Worm (Caenorhabditis elegans): Measurements from ENCODE around the gene maa-1.

maa-1 gene

DNA sequence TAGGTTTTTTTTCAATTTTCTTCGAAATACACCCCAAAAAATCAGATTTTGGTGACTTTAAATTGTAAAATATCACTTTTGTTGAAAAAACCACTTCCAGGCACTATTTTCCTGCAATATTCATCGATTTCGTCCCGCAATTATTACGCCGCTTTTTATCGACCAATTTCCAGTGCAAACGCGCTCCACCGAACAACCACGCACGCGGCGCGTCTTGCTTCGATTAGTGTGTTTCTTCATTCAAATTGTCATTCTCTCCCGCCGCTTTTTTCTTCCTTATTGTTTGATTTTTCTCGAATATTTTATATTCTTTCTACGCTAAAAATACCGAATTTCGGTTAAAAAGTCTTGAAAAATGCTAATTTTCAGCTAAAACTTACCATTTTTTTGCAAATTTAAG is 3.3 kb upstream of the maa-1 start (continued):
- no peak for TF ChIP-seq mxl-2 (GFP tag; conservative IDR thresholded peaks at IDR 0.05)
- peak in 1 of 2 experiments; percentile 87 for TF ChIP-seq lsy-2 (tag; optimal IDR thresholded peaks at IDR 0.05)
- TF ChIP-seq tag-97 (GFP tag; IDR thresholded peaks at IDR 0.05), result no peak
- peak in 1 of 2 experiments; percentile 46 for TF ChIP-seq hif-1 (tag; optimal IDR thresholded peaks at IDR 0.05)
- TF ChIP-seq D1046.2 (GFP tag; IDR thresholded peaks at IDR 0.05), result no peak
- TF ChIP-seq lin-13 (GFP tag; optimal IDR thresholded peaks at IDR 0.05), result peak; percentile 76
- no peak for TF ChIP-seq nhr-11 (tag; optimal IDR thresholded peaks at IDR 0.05)
- peak; percentile 67 for TF ChIP-seq hlh-11 (tag; optimal IDR thresholded peaks at IDR 0.05)
- peak; percentile 42 for TF ChIP-seq nhr-6 (tag; optimal IDR thresholded peaks at IDR 0.05)
- TF ChIP-seq aha-1 (tag), result peak; percentile 93
- TF ChIP-seq dmd-6 (GFP tag; IDR thresholded peaks at IDR 0.05), result peak; percentile 21; the same call in 1 of the 2 replicates
- TF ChIP-seq daf-16 (GFP tag; optimal IDR thresholded peaks at IDR 0.05), result no peak
- TF ChIP-seq daf-16 (tag; optimal IDR thresholded peaks at IDR 0.05), result peak; percentile 17
- peak; percentile 91 for TF ChIP-seq mxl-3 (GFP tag; optimal IDR thresholded peaks at IDR 0.05)
- no peak for TF ChIP-seq F49E8.2 (tag; optimal IDR thresholded peaks at IDR 0.05; ENCODE audit: borderline replicate concordance)

DNA sequence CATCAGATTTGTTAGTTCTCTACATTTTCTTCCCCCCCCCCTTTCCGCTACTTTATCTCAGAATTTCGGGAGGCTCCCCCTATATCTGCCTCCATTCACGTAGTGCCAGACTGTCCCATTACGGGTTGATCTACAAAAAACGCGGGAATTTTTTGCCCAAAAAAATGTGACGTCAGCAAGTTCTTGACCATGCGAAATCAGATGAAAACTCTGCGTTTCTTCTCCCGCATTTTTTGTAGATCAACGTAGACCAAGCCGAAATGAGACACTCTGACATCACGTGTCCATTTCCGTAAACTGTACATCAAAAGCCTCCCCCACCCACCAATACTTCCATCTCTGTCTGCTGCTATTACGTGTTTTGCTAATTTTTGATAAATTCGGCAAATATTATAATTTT is 2.3 kb upstream of the maa-1 start:
- no peak for TF ChIP-seq madf-5 (GFP tag; IDR thresholded peaks at IDR 0.05)
- no peak for TF ChIP-seq lsy-2 (tag; optimal IDR thresholded peaks at IDR 0.05)
- no peak for TF ChIP-seq ceh-20 (GFP tag; IDR thresholded peaks at IDR 0.05)
- no peak for TF ChIP-seq hlh-30 (tag; optimal IDR thresholded peaks at IDR 0.05; ENCODE audit: insufficient read depth)
- TF ChIP-seq daf-16 (GFP tag; optimal IDR thresholded peaks at IDR 0.05), result no peak
- TF ChIP-seq daf-16 (tag; optimal IDR thresholded peaks at IDR 0.05), result peak; percentile 0
- TF ChIP-seq zfp-3 (GFP tag; conservative IDR thresholded peaks at IDR 0.05), result no peak
- no peak for TF ChIP-seq aly-2 (tag; optimal IDR thresholded peaks at IDR 0.05)
- no peak for TF ChIP-seq zip-11 (GFP tag; IDR thresholded peaks at IDR 0.05)
- no peak for TF ChIP-seq gei-8 (GFP tag; optimal IDR thresholded peaks at IDR 0.05)
- TF ChIP-seq arid-1 (GFP tag; conservative IDR thresholded peaks at IDR 0.05), result peak; percentile 32; the same call in 1 of the 2 replicates
- no peak for TF ChIP-seq ztf-11 (tag; optimal IDR thresholded peaks at IDR 0.05)
- no peak for TF ChIP-seq snpc-1.2 (GFP tag; IDR thresholded peaks at IDR 0.05)
- no peak for TF ChIP-seq set-16 (GFP tag; IDR thresholded peaks at IDR 0.05)
- TF ChIP-seq lin-29 (GFP tag; IDR thresholded peaks at IDR 0.05), result no peak
- no peak for TF ChIP-seq spr-3 (GFP tag; optimal IDR thresholded peaks at IDR 0.05)
- no peak for TF ChIP-seq mes-2 (tag; optimal IDR thresholded peaks at IDR 0.05; ENCODE audit: poor library complexity, severe bottlenecking)
- TF ChIP-seq aha-1 (tag), result peak; percentile 53
- peak; percentile 10; the same call in 1 of the 2 replicates for TF ChIP-seq lin-38 (GFP tag; IDR thresholded peaks at IDR 0.05)

DNA sequence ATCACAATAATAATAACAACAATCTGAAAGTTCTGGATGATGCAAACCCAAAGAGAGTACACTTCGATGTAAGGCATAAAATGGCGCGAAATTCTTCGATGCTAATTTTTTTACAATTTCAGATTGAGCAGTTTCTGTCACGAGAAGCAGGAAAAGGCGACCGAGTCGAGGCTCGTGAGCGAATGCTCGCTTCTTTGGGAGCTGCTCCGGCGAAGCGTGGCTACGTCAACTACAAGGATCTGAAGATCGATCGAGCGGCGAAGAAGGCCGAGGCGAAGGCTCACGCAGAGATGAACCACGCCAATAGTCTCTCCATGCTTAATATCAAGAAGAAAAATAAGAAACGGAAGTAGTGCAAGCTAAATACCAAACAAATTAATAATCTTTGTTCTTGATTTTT is 1.8 kb upstream of the maa-1 start:
- TF ChIP-seq set-16 (GFP tag; IDR thresholded peaks at IDR 0.05) (peak; percentile 61; the same call in 1 of the 2 replicates), dmd-8 (GFP tag; IDR thresholded peaks at IDR 0.05) (no peak)

DNA sequence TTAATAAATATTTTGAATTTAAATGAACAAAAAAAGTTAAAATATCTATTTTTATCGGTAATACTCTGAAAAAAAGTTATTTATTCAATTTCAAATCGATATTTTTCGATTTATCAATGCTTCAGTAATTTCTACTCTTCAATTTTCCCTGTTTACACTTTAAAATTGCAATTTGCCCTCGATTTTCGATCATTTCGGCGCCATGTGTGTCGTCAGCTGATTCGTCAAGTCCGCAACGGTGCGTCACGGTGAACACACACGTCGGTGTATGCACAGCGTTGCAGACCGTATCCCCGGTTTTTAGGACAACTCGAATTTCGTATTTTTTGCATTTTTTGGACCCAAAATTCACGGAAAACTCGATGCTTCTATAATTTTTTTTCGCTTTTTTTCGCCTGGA is 934 bp upstream of the maa-1 start, which contains the start of gene C18D11.3:
Gene C18D11.3, plus strand, starts transcription at position 189 of the 400 bp plus-strand sequence.
- TF ChIP-seq set-16 (GFP tag; IDR thresholded peaks at IDR 0.05) (no peak), duxl-1 (tag; optimal IDR thresholded peaks at IDR 0.05; ENCODE audit: poor library complexity) (no peak), nhr-77 (tag; optimal IDR thresholded peaks at IDR 0.05) (peak; percentile 86), madf-5 (GFP tag; IDR thresholded peaks at IDR 0.05) (0 out of 4 replicates have a peak, but pooled peaks of 1 of the 2 experiments have one; percentile 8), nhr-237 (tag; optimal IDR thresholded peaks at IDR 0.05) (no peak), D1046.2 (GFP tag; IDR thresholded peaks at IDR 0.05) (no peak), nhr-11 (tag; optimal IDR thresholded peaks at IDR 0.05) (peak; percentile 83), mep-1 (tag; optimal IDR thresholded peaks at IDR 0.05) (peak; percentile 90), ctbp-1 (GFP tag; IDR thresholded peaks at IDR 0.05) (no peak), zip-2 (tag; optimal IDR thresholded peaks at IDR 0.05) (no peak), fos-1 (tag; optimal IDR thresholded peaks at IDR 0.05) (no peak), lim-7 (GFP tag; IDR thresholded peaks at IDR 0.05) (no peak; the same call in 1 of the 2 replicates), tag-97 (GFP tag; IDR thresholded peaks at IDR 0.05) (no peak), T26A8.4 (GFP tag; IDR thresholded peaks at IDR 0.05) (peak; percentile 63), nhr-111 (GFP tag; optimal IDR thresholded peaks at IDR 0.05) (no peak), snpc-1.2 (GFP tag; IDR thresholded peaks at IDR 0.05) (no peak), hlh-30 (tag; optimal IDR thresholded peaks at IDR 0.05; ENCODE audit: insufficient read depth) (peak; percentile 99), aly-2 (tag; optimal IDR thresholded peaks at IDR 0.05) (no peak), daf-8 (GFP tag; IDR thresholded peaks at IDR 0.05) (no peak), cey-2 (tag; optimal IDR thresholded peaks at IDR 0.05; ENCODE audit: borderline replicate concordance, insufficient read depth) (no peak), ZK546.5 (tag; optimal IDR thresholded peaks at IDR 0.05) (no peak), ztf-7 (tag; optimal IDR thresholded peaks at IDR 0.05) (peak; percentile 56)

Data from whole organism, L4 larva.